Worm (Caenorhabditis elegans) whole organism, late embryonic: ENCODE data around the gene ztf-22.

Experiments
- C08G9.2 ChIP-seq: sonication (generic microtip); optimal IDR thresholded peaks from 2 replicates; lab custom pipeline; 2016; ENCODE audit warnings: mild to moderate bottlenecking, missing genetic modification characterization, moderate library complexity, missing compliant biosample characterization
- C38D4.7 ChIP-seq: fragments of 200-800 bp; sonication (Bioruptor generic); optimal IDR thresholded peaks from 2 replicates; lab custom pipeline; 2018; ENCODE audit warnings: mild to moderate bottlenecking, missing genetic modification characterization, moderate library complexity, missing compliant biosample characterization
- ceh-14 ChIP-seq: sonication (generic microtip); optimal IDR thresholded peaks from 2 replicates; lab custom pipeline; 2016; ENCODE audit warnings: missing genotype, missing genetic modification characterization, missing compliant biosample characterization
- ceh-19 ChIP-seq: fragments of 200-800 bp; sonication (Bioruptor generic); optimal IDR thresholded peaks from 2 replicates; lab custom pipeline; 2018; ENCODE audit warnings: mild to moderate bottlenecking, missing genetic modification characterization, missing compliant biosample characterization
- ceh-2 ChIP-seq: sonication (generic microtip); optimal IDR thresholded peaks from 2 replicates; lab custom pipeline; 2016; ENCODE audit warnings: missing genotype, missing genetic modification characterization, missing compliant biosample characterization
- ceh-31 ChIP-seq: sonication (generic microtip); optimal IDR thresholded peaks from 2 replicates; lab custom pipeline; 2016; ENCODE audit warnings: missing genetic modification characterization, missing compliant biosample characterization
- ceh-34 ChIP-seq: sonication (generic microtip); optimal IDR thresholded peaks from 2 replicates; lab custom pipeline; 2016; ENCODE audit warnings: mild to moderate bottlenecking, missing genetic modification characterization, missing compliant biosample characterization
- ceh-45 ChIP-seq: fragments of 200-800 bp; sonication (Bioruptor generic); IDR thresholded peaks from 2 replicates; pipeline ENCODE4 v1.3.6; 2022; ENCODE audit warnings: missing genetic modification reagents, missing genetic modification characterization, missing compliant biosample characterization
- ceh-48 ChIP-seq: sonication (generic microtip); optimal IDR thresholded peaks from 2 replicates; lab custom pipeline; 2016; ENCODE audit warnings: missing genetic modification characterization, inconsistent platforms, missing compliant biosample characterization
- ceh-9 ChIP-seq: sonication (generic microtip); optimal IDR thresholded peaks from 2 replicates; lab custom pipeline; 2016; ENCODE audit warnings: mild to moderate bottlenecking, missing genetic modification characterization, inconsistent platforms, missing compliant biosample characterization
- dmd-4 ChIP-seq: sonication (generic microtip); optimal IDR thresholded peaks from 2 replicates; lab custom pipeline; 2016; ENCODE audit warnings: borderline replicate concordance, missing genetic modification characterization, missing compliant biosample characterization
- elt-2 ChIP-seq: sonication (generic microtip); optimal IDR thresholded peaks from 2 replicates; lab custom pipeline; 2016; ENCODE audit warnings: missing genetic modification reagents, missing genetic modification characterization, missing compliant biosample characterization
- hlh-15 ChIP-seq: sonication (generic microtip); optimal IDR thresholded peaks from 2 replicates; lab custom pipeline; 2016; ENCODE audit warnings: missing genetic modification characterization, missing compliant biosample characterization
- hlh-6 ChIP-seq: sonication (generic microtip); optimal IDR thresholded peaks from 2 replicates; lab custom pipeline; 2016; ENCODE audit warnings: missing genotype, missing genetic modification characterization, missing compliant biosample characterization
- lim-6 ChIP-seq: sonication (generic microtip); optimal IDR thresholded peaks from 2 replicates; lab custom pipeline; 2016; ENCODE audit warnings: missing genetic modification characterization, missing compliant biosample characterization
- lin-11 ChIP-seq: fragments of 200-800 bp; sonication (Bioruptor generic); optimal IDR thresholded peaks from 2 replicates; lab custom pipeline; 2018; ENCODE audit warnings: mild to moderate bottlenecking, missing genetic modification characterization, missing compliant biosample characterization
- madf-2 ChIP-seq: sonication (generic microtip); optimal IDR thresholded peaks from 2 replicates; lab custom pipeline; 2017; ENCODE audit warnings: missing genetic modification characterization, missing compliant biosample characterization
- mec-3 ChIP-seq: sonication (generic microtip); optimal IDR thresholded peaks from 2 replicates; lab custom pipeline; 2016; ENCODE audit warnings: borderline replicate concordance, missing genetic modification characterization, missing compliant biosample characterization
- nhr-232 ChIP-seq: sonication (generic microtip); optimal IDR thresholded peaks from 2 replicates; lab custom pipeline; 2016; ENCODE audit warnings: missing genetic modification characterization, missing compliant biosample characterization
- npax-4 ChIP-seq: sonication (generic microtip); optimal IDR thresholded peaks from 2 replicates; lab custom pipeline; 2016; ENCODE audit warnings: missing genetic modification characterization, missing compliant biosample characterization
- pag-3 ChIP-seq: sonication (generic microtip); optimal IDR thresholded peaks from 2 replicates; lab custom pipeline; 2016; ENCODE audit warnings: missing compliant biosample characterization, missing genetic modification characterization, borderline replicate concordance
- pat-9 ChIP-seq: fragments of 200-800 bp; sonication (Bioruptor generic); optimal IDR thresholded peaks from 2 replicates; lab custom pipeline; 2018; ENCODE audit warnings: mild to moderate bottlenecking, missing genetic modification characterization, moderate library complexity, missing compliant biosample characterization
- pax-1 ChIP-seq: fragments of 150-350 bp; optimal IDR thresholded peaks from 2 replicates; lab custom pipeline; 2014; ENCODE audit warnings: missing biosample characterization, missing genetic modification characterization
- pha-2 ChIP-seq: sonication (generic microtip); optimal IDR thresholded peaks from 2 replicates; lab custom pipeline; 2017; ENCODE audit warnings: mild to moderate bottlenecking, missing genetic modification characterization, missing compliant biosample characterization
- pha-4 ChIP-seq: fragments of 150-350 bp; optimal IDR thresholded peaks from 2 replicates; lab custom pipeline; 2018; ENCODE audit warnings: missing biosample characterization, missing genetic modification reagents, missing genetic modification characterization
- pqm-1 ChIP-seq: sonication (generic microtip); optimal IDR thresholded peaks from 2 replicates; lab custom pipeline; 2016; ENCODE audit warnings: missing genetic modification characterization, missing compliant biosample characterization
- sox-4 ChIP-seq: sonication (generic microtip); optimal IDR thresholded peaks from 2 replicates; lab custom pipeline; 2017; ENCODE audit warnings: mild to moderate bottlenecking, missing genetic modification characterization, inconsistent platforms, missing compliant biosample characterization
- syd-9 ChIP-seq: sonication (generic microtip); optimal IDR thresholded peaks from 2 replicates; lab custom pipeline; 2016; ENCODE audit warnings: mild to moderate bottlenecking, missing genetic modification characterization, moderate library complexity, missing compliant biosample characterization
- tbx-2 ChIP-seq: sonication (generic microtip); optimal IDR thresholded peaks from 2 replicates; lab custom pipeline; 2016; ENCODE audit warnings: missing genetic modification characterization, missing compliant biosample characterization
- ttx-3 ChIP-seq: sonication (generic microtip); optimal IDR thresholded peaks from 2 replicates; lab custom pipeline; 2016; ENCODE audit warnings: missing genetic modification reagents, missing genetic modification characterization, missing compliant biosample characterization
- zip-5 ChIP-seq: sonication (generic microtip); optimal IDR thresholded peaks from 2 replicates; lab custom pipeline; 2016; ENCODE audit warnings: missing genetic modification characterization, missing compliant biosample characterization
- ztf-16 ChIP-seq: sonication (generic microtip); optimal IDR thresholded peaks from 2 replicates; lab custom pipeline; 2017; ENCODE audit warnings: missing genetic modification characterization, missing compliant biosample characterization

The ztf-22 gene

DNA sequence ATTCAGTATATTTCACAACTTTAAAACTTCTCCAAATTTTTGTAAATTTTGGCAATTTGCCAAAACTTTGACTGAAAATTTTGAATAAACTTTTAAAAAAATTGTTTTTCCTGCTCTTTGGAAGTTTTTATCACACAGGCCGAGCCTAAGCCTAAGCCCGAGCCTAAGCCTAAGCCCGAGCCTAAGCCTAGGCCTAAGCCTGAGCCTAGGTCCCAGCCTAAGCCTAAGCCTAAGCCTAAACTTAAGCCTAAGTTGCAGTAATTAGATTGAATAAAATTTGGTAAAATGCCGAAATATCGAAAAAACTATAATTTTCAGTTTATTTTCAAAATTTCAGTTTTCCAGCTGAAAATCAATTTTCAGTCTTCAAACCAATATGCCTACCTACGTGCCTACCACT lies 2.1 kb downstream of the ztf-22 start:
- TF ChIP-seq ceh-19 (GFP tag; lab: Kevin White, UChicago) (no peak), hlh-6 (tag; lab: Kevin White, UChicago) (no peak), pat-9 (tag; lab: Kevin White, UChicago) (no peak), elt-2 (tag; lab: Kevin White, UChicago) (no peak), C38D4.7 (no peak), pqm-1 (tag; lab: Kevin White, UChicago) (no peak), ttx-3 (tag; lab: Kevin White, UChicago) (no peak), mec-3 (tag; lab: Kevin White, UChicago) (no peak), lin-11 (tag; lab: Kevin White, UChicago) (no peak), ceh-2 (no peak), ceh-48 (no peak), ceh-31 (no peak), hlh-15 (tag; lab: Kevin White, UChicago) (no peak), lim-6 (tag; lab: Kevin White, UChicago) (no peak), ceh-9 (no peak), pax-1 (no peak), syd-9 (tag; lab: Kevin White, UChicago) (no peak), ceh-14 (tag; lab: Kevin White, UChicago) (no peak), ceh-34 (tag; lab: Kevin White, UChicago) (no peak)

DNA sequence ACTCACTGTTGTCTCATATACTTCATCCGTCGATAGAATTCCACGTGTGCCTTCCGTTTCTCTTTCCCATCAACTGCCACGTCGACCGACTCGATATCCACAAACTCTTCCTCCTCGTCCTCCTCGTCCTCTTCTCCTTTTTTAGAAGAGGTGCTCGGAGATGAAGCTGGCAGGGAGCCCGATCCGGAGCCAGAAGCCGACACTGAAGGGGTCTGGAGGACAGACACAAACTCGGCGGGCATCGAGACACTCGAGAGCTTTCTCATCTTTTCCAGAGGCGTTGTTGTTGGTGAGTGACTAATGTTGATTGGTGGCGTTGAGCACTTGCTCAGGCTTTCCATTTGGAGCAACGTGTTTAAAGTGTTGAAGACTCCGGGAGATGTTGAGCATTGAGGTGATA lies 3.1 kb downstream of the ztf-22 start:
- TF ChIP-seq npax-4 (tag; lab: Kevin White, UChicago) (no peak), pag-3 (tag; lab: Kevin White, UChicago) (no peak), pha-2 (tag; lab: Kevin White, UChicago) (no peak), nhr-232 (tag; lab: Kevin White, UChicago) (no peak), ceh-9 (no peak), pha-4 (no peak), C08G9.2 (tag; lab: Kevin White, UChicago) (no peak), madf-2 (tag; lab: Kevin White, UChicago) (no peak), sox-4 (tag; lab: Kevin White, UChicago) (no peak)

DNA sequence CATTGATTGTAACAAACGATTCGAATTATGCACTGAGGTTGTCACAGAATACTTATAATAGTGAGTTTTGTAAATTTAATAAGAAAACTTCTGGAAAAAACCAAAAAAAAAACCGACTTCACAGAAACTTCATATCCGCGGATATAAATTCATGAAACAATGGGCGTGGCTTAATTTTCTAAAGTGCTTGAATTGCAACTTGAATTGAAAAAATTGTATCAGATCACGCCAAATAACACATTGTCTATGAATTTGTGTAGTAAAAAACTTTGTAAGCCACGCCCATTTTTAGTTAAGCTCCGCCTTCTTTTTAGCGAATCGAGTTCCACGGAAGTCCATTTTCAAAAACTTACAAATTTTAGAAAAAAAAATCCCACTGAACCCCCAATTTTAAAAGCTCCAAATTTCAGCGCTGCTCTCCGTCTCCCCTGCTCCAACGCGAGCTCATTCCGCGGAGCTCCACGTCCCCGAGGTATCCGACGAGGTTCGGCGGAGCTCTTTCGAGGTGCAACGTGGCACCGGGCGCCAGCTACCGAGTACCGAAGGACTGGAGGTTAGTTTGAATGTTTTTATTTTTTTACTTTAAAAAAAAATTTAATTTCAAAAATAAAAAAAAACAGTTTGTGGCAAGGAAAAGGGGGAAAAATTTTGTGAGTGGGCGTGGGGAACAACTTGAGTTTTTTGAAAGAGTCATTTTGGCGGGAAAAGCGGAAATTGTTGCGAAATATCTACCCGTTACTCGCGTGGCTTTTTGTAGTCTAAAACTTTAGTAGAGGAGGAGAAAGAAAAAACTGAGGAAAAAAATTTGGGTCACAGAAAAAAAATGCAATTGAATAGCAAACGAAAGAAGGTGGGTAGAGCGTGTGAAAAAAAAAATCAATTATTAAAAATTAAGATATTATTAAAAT lies 6.2 kb downstream of the ztf-22 start:
- TF ChIP-seq elt-2 (tag; lab: Kevin White, UChicago) (peak; percentile 5), zip-5 (tag; lab: Kevin White, UChicago) (peak; percentile 34), ceh-19 (GFP tag; lab: Kevin White, UChicago) (no peak), ztf-16 (tag; lab: Kevin White, UChicago) (no peak), tbx-2 (tag; lab: Kevin White, UChicago) (peak; percentile 2), madf-2 (tag; lab: Kevin White, UChicago) (no peak), ceh-14 (tag; lab: Kevin White, UChicago) (no peak)

DNA sequence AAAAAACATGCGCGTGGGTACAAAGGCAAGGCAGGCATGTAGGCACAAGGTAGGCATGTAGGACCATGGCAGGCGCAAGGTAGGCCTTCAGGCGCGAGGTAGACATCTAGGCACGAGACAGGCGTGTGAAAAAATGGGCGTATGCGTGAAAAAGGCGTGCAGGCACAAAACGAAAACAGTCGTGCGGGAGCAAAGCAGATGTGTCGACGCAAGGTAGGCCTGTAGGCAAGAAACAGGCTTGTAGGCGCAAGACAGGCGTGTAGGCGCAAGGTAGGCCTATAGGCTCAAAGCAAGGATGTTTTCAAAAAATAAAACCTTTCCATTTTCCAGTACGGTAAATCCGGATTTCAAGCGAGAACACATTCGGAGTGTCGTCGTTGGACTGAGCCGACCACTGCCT lies 6.9 kb downstream of the ztf-22 start:
- TF ChIP-seq ceh-45 (0 out of 2 replicates have a peak, but pooled peaks have one; percentile 7), syd-9 (tag; lab: Kevin White, UChicago) (no peak)

DNA sequence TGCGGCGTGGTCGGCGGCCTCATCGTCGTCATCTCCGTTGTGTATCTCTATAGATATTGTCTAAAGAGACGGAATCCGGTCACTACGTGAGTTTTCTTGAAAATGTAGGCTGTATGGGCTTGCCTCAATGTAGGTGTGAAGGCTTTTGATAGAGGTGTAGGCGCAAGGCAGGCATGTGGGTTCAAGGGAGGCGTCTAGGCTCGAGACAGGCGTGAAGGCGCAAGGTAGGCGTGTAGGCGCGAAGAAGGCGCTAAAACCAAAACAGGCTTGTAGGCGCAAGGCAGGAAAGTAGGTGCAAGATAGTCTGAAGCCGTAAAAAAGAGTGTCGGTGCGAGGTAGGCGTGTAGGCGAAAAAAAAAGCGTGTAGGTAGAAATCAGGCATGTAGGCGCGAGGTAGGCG lies 7.4 kb downstream of the ztf-22 start:
- TF ChIP-seq C08G9.2 (tag; lab: Kevin White, UChicago) = no peak
- TF ChIP-seq dmd-4 (tag; lab: Kevin White, UChicago) = peak; percentile 37
